Worm (Caenorhabditis elegans) whole organism, early embryonic: ENCODE data around the gene Y59A8B.24.

Source experiments
- B0310.2 ChIP-seq: sonication (generic microtip); optimal IDR thresholded peaks from 2 replicates; lab custom pipeline; 2016; ENCODE audit warnings: mild to moderate bottlenecking, missing genetic modification characterization, missing compliant biosample characterization
- F13C5.2 ChIP-seq: sonication (generic microtip); optimal IDR thresholded peaks from 2 replicates; lab custom pipeline; 2017; ENCODE audit warnings: mild to moderate bottlenecking, missing genetic modification characterization, inconsistent platforms, missing compliant biosample characterization
- aly-1 ChIP-seq: sonication (generic microtip); optimal IDR thresholded peaks from 2 replicates; lab custom pipeline; 2016; ENCODE audit warnings: missing genetic modification characterization, missing compliant biosample characterization
- ama-1 ChIP-seq: fragments of 150-350 bp; optimal IDR thresholded peaks from 2 replicates; lab custom pipeline; 2014
- ceh-13 ChIP-seq: fragments of 200-800 bp; sonication (Bioruptor generic); optimal IDR thresholded peaks from 2 replicates; lab custom pipeline; 2018; ENCODE audit warnings: mild to moderate bottlenecking, missing genetic modification characterization, missing compliant biosample characterization
- ceh-36 ChIP-seq: sonication (generic microtip); optimal IDR thresholded peaks from 2 replicates; lab custom pipeline; 2016; ENCODE audit warnings: missing genetic modification characterization, inconsistent platforms, missing compliant biosample characterization
- ets-7 ChIP-seq: sonication (generic microtip); optimal IDR thresholded peaks from 2 replicates; lab custom pipeline; 2016; ENCODE audit warnings: missing genotype, missing genetic modification characterization, missing compliant biosample characterization
- flt-1 ChIP-seq: fragments of 200-800 bp; sonication (Bioruptor generic); IDR thresholded peaks from 2 replicates; pipeline ENCODE4 v1.3.6; 2022; ENCODE audit warnings: missing genetic modification characterization, missing compliant biosample characterization
- hmbx-1 ChIP-seq: sonication (generic microtip); optimal IDR thresholded peaks from 2 replicates; lab custom pipeline; 2016; ENCODE audit warnings: mild to moderate bottlenecking, missing genetic modification characterization, missing compliant biosample characterization
- hmg-4 ChIP-seq: fragments of 200-800 bp; sonication (Bioruptor generic); optimal IDR thresholded peaks from 2 replicates; lab custom pipeline; 2018; ENCODE audit warnings: mild to moderate bottlenecking, missing genetic modification characterization, missing compliant biosample characterization
- hnd-1 ChIP-seq: sonication (generic microtip); optimal IDR thresholded peaks from 2 replicates; lab custom pipeline; 2016; ENCODE audit warnings: missing genetic modification characterization, missing compliant biosample characterization
- pes-1 ChIP-seq: fragments of 200-800 bp; sonication (Bioruptor generic); IDR thresholded peaks from 2 replicates; pipeline ENCODE4 v1.3.6; 2022; ENCODE audit warnings: missing genetic modification reagents, missing genetic modification characterization, missing compliant biosample characterization
- scrt-1 ChIP-seq: fragments of 200-800 bp; sonication (Bioruptor generic); IDR thresholded peaks from 2 replicates; pipeline ENCODE4 v1.3.6; 2022; ENCODE audit warnings: missing genetic modification characterization, missing compliant biosample characterization
- sea-1 ChIP-seq: fragments of 200-800 bp; sonication (Bioruptor generic); conservative IDR thresholded peaks from 2 replicates; pipeline ENCODE4 v1.3.6; 2022; ENCODE audit warnings: missing genetic modification characterization, missing compliant biosample characterization
- tbx-11 ChIP-seq: fragments of 200-800 bp; sonication (Bioruptor generic); IDR thresholded peaks from 2 replicates; pipeline ENCODE4 v1.3.6; 2022; ENCODE audit warnings: missing genetic modification characterization, missing compliant biosample characterization
- tbx-37 ChIP-seq: fragments of 200-800 bp; sonication (Bioruptor generic); conservative IDR thresholded peaks from 2 replicates; pipeline ENCODE4 v1.3.6; 2022; ENCODE audit warnings: missing genetic modification reagents, missing genetic modification characterization, missing compliant biosample characterization
- tra-4 ChIP-seq: sonication (generic microtip); optimal IDR thresholded peaks from 2 replicates; lab custom pipeline; 2017; ENCODE audit warnings: missing genetic modification characterization, missing compliant biosample characterization

Y59A8B.24 gene

ce11 chrV:17948036-17948691, 3.6 kb upstream of the Y59A8B.24 start:
- no peak for TF ChIP-seq tbx-11 (GFP tag; lab: Robert Waterston, UW)
- TF ChIP-seq tbx-37: no peak
- TF ChIP-seq flt-1 (GFP tag; lab: Robert Waterston, UW): no peak
- no peak for TF ChIP-seq ceh-36 (tag; lab: Kevin White, UChicago)
- no peak for TF ChIP-seq tra-4 (tag; lab: Kevin White, UChicago)
- TF ChIP-seq ets-7 (tag; lab: Kevin White, UChicago): no peak
- TF ChIP-seq scrt-1 (GFP tag; lab: Robert Waterston, UW): no peak
- TF ChIP-seq aly-1: no peak
- TF ChIP-seq sea-1 (GFP tag; lab: Robert Waterston, UW): no peak
- no peak for TF ChIP-seq pes-1 (GFP tag; lab: Robert Waterston, UW)
- TF ChIP-seq F13C5.2 (tag; lab: Kevin White, UChicago): no peak
- TF ChIP-seq B0310.2 (tag; lab: Kevin White, UChicago): no peak
- no peak for TF ChIP-seq ama-1 (lab: Kevin White, UChicago)

ce11 chrV:17949093-17949492, 2.7 kb upstream of the Y59A8B.24 start, which contains the start of gene dpy-21:
Gene dpy-21, minus strand, starts transcription at chrV:17949193.
- TF ChIP-seq sea-1 (GFP tag; lab: Robert Waterston, UW) (no peak), pes-1 (GFP tag; lab: Robert Waterston, UW) (no peak), scrt-1 (GFP tag; lab: Robert Waterston, UW) (no peak), tra-4 (tag; lab: Kevin White, UChicago) (no peak), ceh-13 (GFP tag; lab: Kevin White, UChicago) (no peak), F13C5.2 (tag; lab: Kevin White, UChicago) (no peak), B0310.2 (tag; lab: Kevin White, UChicago) (no peak), aly-1 (no peak), hmbx-1 (tag; lab: Kevin White, UChicago) (no peak), flt-1 (GFP tag; lab: Robert Waterston, UW) (no peak), tbx-37 (no peak), hnd-1 (tag; lab: Kevin White, UChicago) (no peak)

ce11 chrV:17952280-17952679, 531 bp downstream of the Y59A8B.24 start:
- TF ChIP-seq hmg-4 (GFP tag; lab: Kevin White, UChicago) (no peak), aly-1 (no peak), flt-1 (GFP tag; lab: Robert Waterston, UW) (no peak), hnd-1 (tag; lab: Kevin White, UChicago) (no peak), tbx-37 (no peak), hmbx-1 (tag; lab: Kevin White, UChicago) (no peak), ets-7 (tag; lab: Kevin White, UChicago) (no peak), ama-1 (lab: Kevin White, UChicago) (no peak), tra-4 (tag; lab: Kevin White, UChicago) (no peak), pes-1 (GFP tag; lab: Robert Waterston, UW) (no peak), sea-1 (GFP tag; lab: Robert Waterston, UW) (no peak), ceh-13 (GFP tag; lab: Kevin White, UChicago) (no peak), F13C5.2 (tag; lab: Kevin White, UChicago) (no peak), B0310.2 (tag; lab: Kevin White, UChicago) (no peak), ceh-36 (tag; lab: Kevin White, UChicago) (no peak)

ce11 chrV:17956109-17956508, 4.4 kb downstream of the Y59A8B.24 start:
- TF ChIP-seq hnd-1 (tag; lab: Kevin White, UChicago) (no peak), tbx-37 (no peak), tbx-11 (GFP tag; lab: Robert Waterston, UW) (no peak), scrt-1 (GFP tag; lab: Robert Waterston, UW) (no peak), hmg-4 (GFP tag; lab: Kevin White, UChicago) (no peak), tra-4 (tag; lab: Kevin White, UChicago) (no peak), sea-1 (GFP tag; lab: Robert Waterston, UW) (no peak), F13C5.2 (tag; lab: Kevin White, UChicago) (no peak), ets-7 (tag; lab: Kevin White, UChicago) (no peak), ceh-13 (GFP tag; lab: Kevin White, UChicago) (no peak), aly-1 (no peak), hmbx-1 (tag; lab: Kevin White, UChicago) (no peak), ceh-36 (tag; lab: Kevin White, UChicago) (no peak), flt-1 (GFP tag; lab: Robert Waterston, UW) (no peak), B0310.2 (tag; lab: Kevin White, UChicago) (no peak), ama-1 (lab: Kevin White, UChicago) (no peak), pes-1 (GFP tag; lab: Robert Waterston, UW) (no peak)

ce11 chrV:17962500-17962899, 10.8 kb downstream of the Y59A8B.24 start:
- TF ChIP-seq scrt-1 (GFP tag; lab: Robert Waterston, UW) (peak; percentile 42; the same call in 1 of the 2 replicates), hmbx-1 (tag; lab: Kevin White, UChicago) (no peak)

- TF ChIP-seq pes-1 (GFP tag; lab: Robert Waterston, UW) (no peak), sea-1 (GFP tag; lab: Robert Waterston, UW) (no peak), tbx-11 (GFP tag; lab: Robert Waterston, UW) (no peak), ama-1 (lab: Kevin White, UChicago) (no peak), ets-7 (tag; lab: Kevin White, UChicago) (no peak), aly-1 (no peak), ceh-36 (tag; lab: Kevin White, UChicago) (no peak), F13C5.2 (tag; lab: Kevin White, UChicago) (no peak), B0310.2 (tag; lab: Kevin White, UChicago) (no peak), tbx-37 (no peak), tra-4 (tag; lab: Kevin White, UChicago) (no peak), hmg-4 (GFP tag; lab: Kevin White, UChicago) (no peak), scrt-1 (GFP tag; lab: Robert Waterston, UW) (no peak), hnd-1 (tag; lab: Kevin White, UChicago) (no peak), ceh-13 (GFP tag; lab: Kevin White, UChicago) (no peak), hmbx-1 (tag; lab: Kevin White, UChicago) (no peak), flt-1 (GFP tag; lab: Robert Waterston, UW) (no peak)
Measured at ce11 chrV:17966747-17967146, 15.0 kb downstream of the Y59A8B.24 start, which contains the start of gene gck-3. Gene gck-3, minus strand, starts transcription at chrV:17966847.
